Worm (Caenorhabditis elegans): ENCODE results near the gene cup-5.

cup-5 gene

DNA sequence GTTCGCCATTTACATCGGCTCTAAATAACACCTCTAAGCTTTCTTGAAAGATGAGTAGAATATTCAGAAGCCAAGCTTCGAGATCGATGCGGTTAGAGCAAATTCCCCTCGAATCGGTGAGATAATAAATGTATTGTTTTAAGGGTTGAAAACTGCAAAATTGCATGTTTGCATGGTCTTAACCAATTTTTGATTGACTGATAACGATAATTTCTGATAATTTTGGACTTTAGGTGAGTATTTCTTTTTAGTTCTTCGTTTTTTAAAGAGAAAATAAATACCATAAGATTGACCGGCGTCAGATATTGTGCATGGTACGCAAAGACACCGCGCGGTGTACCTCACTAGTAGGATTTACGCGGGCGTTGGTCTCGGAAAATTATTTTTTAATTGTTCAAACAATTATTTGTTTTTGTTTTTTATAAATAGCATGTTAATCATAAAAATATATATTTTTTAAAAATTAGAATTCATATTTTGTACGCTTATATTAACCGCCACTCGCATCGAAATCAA, at the start of gene cup-5:
Gene cup-5 (plus strand): TSS at position 51 of the 516 bp plus-strand sequence.
- TF ChIP-seq pha-4 (tag; optimal IDR thresholded peaks at IDR 0.05), result peak; percentile 80
- no peak for TF ChIP-seq ztf-4 (tag; optimal IDR thresholded peaks at IDR 0.05)
- no peak for TF ChIP-seq mdl-1 (tag; optimal IDR thresholded peaks at IDR 0.05)
- TF ChIP-seq elt-2 (tag; optimal IDR thresholded peaks at IDR 0.05), result peak; percentile 27
- peak; percentile 7 for TF ChIP-seq lin-39 (tag; optimal IDR thresholded peaks at IDR 0.05)
- TF ChIP-seq R02D3.7 (tag; optimal IDR thresholded peaks at IDR 0.05), result peak; percentile 84
- TF ChIP-seq unc-62 (GFP tag; optimal IDR thresholded peaks at IDR 0.05), result no peak
- TF ChIP-seq nfya-1 (tag; optimal IDR thresholded peaks at IDR 0.05; ENCODE audit: insufficient read depth), result peak; percentile 45
- TF ChIP-seq ceh-82 (tag; optimal IDR thresholded peaks at IDR 0.05), result no peak
- peak; percentile 5 for TF ChIP-seq nhr-25 (tag; optimal IDR thresholded peaks at IDR 0.05)
- no peak for TF ChIP-seq tbx-2 (tag; optimal IDR thresholded peaks at IDR 0.05)
- TF ChIP-seq ceh-28 (tag; optimal IDR thresholded peaks at IDR 0.05), result no peak
- TF ChIP-seq elt-3 (tag; optimal IDR thresholded peaks at IDR 0.05), result no peak
- TF ChIP-seq egl-27 (tag; optimal IDR thresholded peaks at IDR 0.05), result no peak
- TF ChIP-seq lin-15B (tag; optimal IDR thresholded peaks at IDR 0.05), result peak; percentile 39

DNA sequence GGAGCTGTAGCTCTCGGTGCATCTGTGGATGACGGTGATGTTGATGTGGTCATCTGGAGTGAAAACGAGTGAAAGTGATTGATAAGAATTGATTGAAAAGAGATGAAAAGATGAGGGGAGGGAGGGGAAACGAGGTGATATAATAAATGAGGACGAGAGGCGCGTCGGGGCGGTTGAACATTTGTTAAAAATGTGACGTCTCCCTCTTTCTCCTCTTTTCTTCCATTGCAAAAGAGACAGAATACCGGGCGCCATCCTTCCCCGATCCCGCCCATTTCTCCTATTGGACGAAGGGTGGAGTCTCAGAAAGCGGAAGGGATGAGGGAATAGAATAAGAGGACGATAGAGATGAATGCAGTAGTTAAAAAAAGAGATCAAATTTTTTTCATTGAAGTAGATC, 49.3 kb upstream of the cup-5 start:
- TF ChIP-seq ztf-11 (tag; optimal IDR thresholded peaks at IDR 0.05) (no peak), jun-1 (tag; optimal IDR thresholded peaks at IDR 0.05) (no peak), ZK546.5 (tag; optimal IDR thresholded peaks at IDR 0.05) (no peak), daf-12 (tag; optimal IDR thresholded peaks at IDR 0.05) (no peak), fos-1 (tag; optimal IDR thresholded peaks at IDR 0.05) (no peak), ama-1 (optimal IDR thresholded peaks at IDR 0.05) (no peak), R02D3.7 (tag; optimal IDR thresholded peaks at IDR 0.05) (no peak), unc-39 (tag; optimal IDR thresholded peaks at IDR 0.05) (no peak), unc-62 (GFP tag; optimal IDR thresholded peaks at IDR 0.05) (peak; percentile 80), lsy-12 (tag; optimal IDR thresholded peaks at IDR 0.05) (peak; percentile 1), sea-2 (GFP tag; optimal IDR thresholded peaks at IDR 0.05) (no peak), mdl-1 (tag; optimal IDR thresholded peaks at IDR 0.05) (no peak), nhr-237 (tag; optimal IDR thresholded peaks at IDR 0.05) (no peak), elt-3 (tag; optimal IDR thresholded peaks at IDR 0.05) (no peak), nhr-25 (tag; optimal IDR thresholded peaks at IDR 0.05) (peak; percentile 47), ztf-4 (tag; optimal IDR thresholded peaks at IDR 0.05) (no peak), egl-27 (tag; optimal IDR thresholded peaks at IDR 0.05) (no peak), aly-2 (tag; optimal IDR thresholded peaks at IDR 0.05) (no peak), tbx-2 (tag; optimal IDR thresholded peaks at IDR 0.05) (no peak), ceh-28 (tag; optimal IDR thresholded peaks at IDR 0.05) (peak; percentile 34), lin-39 (tag; optimal IDR thresholded peaks at IDR 0.05) (no peak), nfya-1 (tag; optimal IDR thresholded peaks at IDR 0.05; ENCODE audit: insufficient read depth) (peak; percentile 99), zag-1 (tag; optimal IDR thresholded peaks at IDR 0.05) (no peak), lin-15B (tag; optimal IDR thresholded peaks at IDR 0.05) (no peak), fkh-10 (GFP tag; optimal IDR thresholded peaks at IDR 0.05) (no peak), fkh-2 (tag; optimal IDR thresholded peaks at IDR 0.05) (no peak), hmg-11 (tag; optimal IDR thresholded peaks at IDR 0.05) (no peak), elt-1 (tag; optimal IDR thresholded peaks at IDR 0.05) (peak; percentile 51), nhr-43 (tag; optimal IDR thresholded peaks at IDR 0.05; ENCODE audit: poor library complexity, severe bottlenecking) (no peak)

DNA sequence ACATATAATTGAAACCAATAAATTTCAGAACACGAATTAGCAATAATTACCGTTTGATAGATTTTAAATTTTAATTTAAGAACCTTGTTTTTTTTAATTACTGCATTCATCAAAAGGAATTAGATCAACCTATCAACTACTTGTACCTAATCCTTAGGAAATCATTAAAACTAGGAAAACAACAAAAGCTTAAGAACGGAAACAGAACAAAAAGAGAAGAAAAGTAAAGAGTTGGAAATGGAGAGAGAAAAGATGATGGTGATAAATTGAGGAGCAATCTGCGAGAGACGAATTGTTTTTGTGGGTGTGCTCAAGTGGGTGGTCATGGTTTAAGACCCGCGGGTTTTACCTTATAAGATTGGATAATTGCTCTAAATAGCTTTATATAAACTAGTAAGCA, 48.6 kb upstream of the cup-5 start:
- no peak for TF ChIP-seq ztf-4 (tag; optimal IDR thresholded peaks at IDR 0.05)
- TF ChIP-seq fos-1 (tag; optimal IDR thresholded peaks at IDR 0.05), result no peak
- TF ChIP-seq pqm-1 (tag; optimal IDR thresholded peaks at IDR 0.05), result no peak
- TF ChIP-seq nhr-237 (tag; optimal IDR thresholded peaks at IDR 0.05), result no peak
- TF ChIP-seq nhr-11 (tag; optimal IDR thresholded peaks at IDR 0.05), result no peak
- no peak for TF ChIP-seq nhr-76 (tag; optimal IDR thresholded peaks at IDR 0.05)
- TF ChIP-seq nfya-1 (tag; optimal IDR thresholded peaks at IDR 0.05; ENCODE audit: insufficient read depth), result no peak
- no peak for TF ChIP-seq fkh-10 (GFP tag; optimal IDR thresholded peaks at IDR 0.05)
- no peak for TF ChIP-seq tbx-2 (tag; optimal IDR thresholded peaks at IDR 0.05)
- TF ChIP-seq ceh-82 (tag; optimal IDR thresholded peaks at IDR 0.05), result no peak
- TF ChIP-seq sea-2 (GFP tag; optimal IDR thresholded peaks at IDR 0.05), result no peak
- TF ChIP-seq aly-2 (tag; optimal IDR thresholded peaks at IDR 0.05), result no peak
- TF ChIP-seq ZK546.5 (tag; optimal IDR thresholded peaks at IDR 0.05), result no peak
- no peak for TF ChIP-seq nhr-12 (tag; optimal IDR thresholded peaks at IDR 0.05)
- no peak for TF ChIP-seq nhr-77 (tag; optimal IDR thresholded peaks at IDR 0.05)
- TF ChIP-seq ceh-28 (tag; optimal IDR thresholded peaks at IDR 0.05), result no peak
- no peak for TF ChIP-seq skn-1 (tag; optimal IDR thresholded peaks at IDR 0.05)
- no peak for TF ChIP-seq ceh-9 (tag; optimal IDR thresholded peaks at IDR 0.05)
